Fruit fly (Drosophila melanogaster) whole organism: Measurements from ENCODE around the gene wam.

Experiments used
- CG8478 ChIP-seq: fragments of >200 bp; optimal IDR thresholded peaks from 2 replicates; lab custom pipeline; 2018; ENCODE audit warnings: inconsistent platforms
- Dll ChIP-seq: fragments of >200 bp; optimal IDR thresholded peaks from 2 replicates; lab custom pipeline; 2017
- EcR ChIP-seq, 2 experiments: fragments of >200 bp; optimal IDR thresholded peaks; 2 replicates each; lab custom pipeline; 2017; ENCODE audit warnings: missing biosample characterization in 2 of 2, missing genetic modification characterization in 2 of 2, missing genetic modification reagents in 2 of 2
- pan ChIP-seq: fragments of >200 bp; optimal IDR thresholded peaks from 2 replicates; lab custom pipeline; 2017
- psq ChIP-seq: fragments of >200 bp; optimal IDR thresholded peaks from 2 replicates; lab custom pipeline; 2017
- usp ChIP-seq: fragments of >200 bp; optimal IDR thresholded peaks from 2 replicates; lab custom pipeline; 2017; ENCODE audit warnings: missing biosample characterization, missing genetic modification characterization, mixed read lengths

DNA sequence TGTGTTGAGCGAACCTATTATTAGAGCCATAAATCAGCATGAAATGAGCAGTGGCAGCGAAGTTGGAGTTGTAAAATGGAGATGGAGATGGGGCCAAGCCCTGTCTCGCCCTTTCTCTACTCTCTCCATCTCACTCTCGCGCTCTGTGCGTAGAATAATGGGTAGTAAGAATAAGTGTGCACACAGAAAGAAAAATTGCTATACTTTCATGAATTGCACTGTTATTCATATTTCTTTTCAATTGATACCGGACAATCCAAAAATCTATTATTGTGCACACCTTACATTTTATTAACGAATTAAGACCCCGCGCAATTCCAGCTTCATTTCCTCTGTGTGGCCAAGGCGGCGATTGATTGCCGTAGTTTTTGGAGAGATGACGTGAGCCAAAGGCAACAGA lies 8.0 kb downstream of the wam start:
- TF ChIP-seq pan = no peak
- TF ChIP-seq usp (GFP tag; lab: Kevin White, UChicago) = no peak
- TF ChIP-seq Dll (lab: Kevin White, UChicago) = no peak
- TF ChIP-seq psq (lab: Kevin White, UChicago) = no peak
- TF ChIP-seq CG8478 = no peak
- no peak for TF ChIP-seq EcR (GFP tag; optimal IDR thresholded peaks at IDR 0.05; lab: Kevin White, UChicago)
